Fruit fly (Drosophila melanogaster) whole organism, embryonic: ENCODE data around the gene fzo.

Experiments
- CG10654 ChIP-seq: fragments of 200-800 bp; sonication (Bioruptor generic); optimal IDR thresholded peaks from 2 replicates; lab custom pipeline; 2016; ENCODE audit warnings: missing biosample characterization, missing genetic modification characterization
- CG11085 ChIP-seq: fragments of 200-800 bp; sonication (Bioruptor generic); IDR thresholded peaks from 2 replicates; pipeline ENCODE4 v1.3.6; 2022; ENCODE audit warnings: missing biosample characterization, missing genetic modification characterization
- CG11456 ChIP-seq: fragments of 200-800 bp; sonication (Bioruptor generic); IDR thresholded peaks from 3 replicates; pipeline ENCODE4 v1.3.6; 2022; ENCODE audit warnings: missing biosample characterization, missing genetic modification characterization
- CG12391 ChIP-seq: fragments of 200-800 bp; sonication (Bioruptor generic); optimal IDR thresholded peaks from 3 replicates; lab custom pipeline; 2018; ENCODE audit warnings: missing biosample characterization, mild to moderate bottlenecking, missing genetic modification characterization, moderate library complexity
- CG13894 ChIP-seq: fragments of 200-800 bp; sonication (Bioruptor generic); optimal IDR thresholded peaks from 3 replicates; lab custom pipeline; 2018; ENCODE audit warnings: missing biosample characterization, mild to moderate bottlenecking, missing genetic modification characterization, moderate library complexity
- CG15011 ChIP-seq: fragments of 200-800 bp; sonication (Bioruptor generic); optimal IDR thresholded peaks from 3 replicates; lab custom pipeline; 2018; ENCODE audit warnings: missing biosample characterization, mild to moderate bottlenecking, missing genetic modification characterization
- CG1602 ChIP-seq: fragments of 200-800 bp; sonication (Bioruptor generic); optimal IDR thresholded peaks from 3 replicates; lab custom pipeline; 2016; ENCODE audit warnings: missing biosample characterization, missing genetic modification characterization
- CG16779 ChIP-seq: fragments of 200-800 bp; sonication (Bioruptor generic); IDR thresholded peaks from 2 replicates; pipeline ENCODE4 v1.3.6; 2022; ENCODE audit warnings: missing biosample characterization, missing genetic modification characterization
- CG18011 ChIP-seq: fragments of 200-800 bp; sonication (Bioruptor generic); optimal IDR thresholded peaks from 2 replicates; lab custom pipeline; 2017; ENCODE audit warnings: missing biosample characterization, missing genetic modification characterization, mild to moderate bottlenecking, moderate library complexity, missing genotype
- CG31441 ChIP-seq: fragments of 200-800 bp; sonication (Bioruptor generic); IDR thresholded peaks from 2 replicates; pipeline ENCODE4 v1.3.6; 2022; ENCODE audit warnings: missing biosample characterization, missing genetic modification characterization
- CG3281 ChIP-seq: fragments of 200-800 bp; sonication (Bioruptor generic); optimal IDR thresholded peaks from 3 replicates; lab custom pipeline; 2017; ENCODE audit warnings: missing biosample characterization, mild to moderate bottlenecking, missing genetic modification characterization
- CG33557 ChIP-seq: fragments of 200-800 bp; sonication (Bioruptor generic); optimal IDR thresholded peaks from 2 replicates; lab custom pipeline; 2019; ENCODE audit warnings: missing biosample characterization, mild to moderate bottlenecking, missing genetic modification characterization, moderate library complexity
- CG4404 ChIP-seq: fragments of 200-800 bp; sonication (Bioruptor generic); IDR thresholded peaks from 2 replicates; pipeline ENCODE4 v1.3.6; 2022; ENCODE audit warnings: missing biosample characterization, missing genetic modification characterization
- CG6254 ChIP-seq: fragments of 200-800 bp; sonication (Bioruptor generic); optimal IDR thresholded peaks from 3 replicates; lab custom pipeline; 2017; ENCODE audit warnings: mild to moderate bottlenecking, missing biosample characterization, missing genetic modification reagents, missing genetic modification characterization
- CG6854 ChIP-seq: fragments of 200-800 bp; sonication (Bioruptor generic); optimal IDR thresholded peaks from 3 replicates; lab custom pipeline; 2017; ENCODE audit warnings: missing biosample characterization, mild to moderate bottlenecking, missing genetic modification characterization
- CG7556 ChIP-seq: fragments of 200-800 bp; sonication (Bioruptor generic); optimal IDR thresholded peaks from 2 replicates; lab custom pipeline; 2017; ENCODE audit warnings: missing biosample characterization, mild to moderate bottlenecking, missing genetic modification characterization
- CG9876 ChIP-seq: fragments of 200-800 bp; sonication (Bioruptor generic); optimal IDR thresholded peaks from 2 replicates; lab custom pipeline; 2016; ENCODE audit warnings: missing biosample characterization, missing genetic modification characterization
- CG9932 ChIP-seq: fragments of 200-800 bp; sonication (Bioruptor generic); IDR thresholded peaks from 2 replicates; pipeline ENCODE4 v1.3.6; 2022; ENCODE audit warnings: missing biosample characterization, missing genetic modification characterization
- D ChIP-seq, 2 experiments: fragments of 200-800 bp in 1 of 2; fragments of >200 bp in 1 of 2; sonication (Bioruptor generic) in 1 of 2; optimal IDR thresholded peaks; 2 replicates in 1 of 2; 3 replicates in 1 of 2; lab custom pipeline; 2017; ENCODE audit warnings: mild to moderate bottlenecking in 1 of 2, missing biosample characterization in 1 of 2, missing genetic modification characterization in 1 of 2, missing genetic modification reagents in 1 of 2
- Doc2 ChIP-seq: fragments of 200-800 bp; sonication (Bioruptor generic); IDR thresholded peaks from 2 replicates; pipeline ENCODE4 v1.3.6; 2022; ENCODE audit warnings: missing biosample characterization, missing genetic modification characterization
- Fer2 ChIP-seq: fragments of 200-800 bp; sonication (Bioruptor generic); optimal IDR thresholded peaks from 2 replicates; lab custom pipeline; 2018; ENCODE audit warnings: missing biosample characterization, mild to moderate bottlenecking, missing genetic modification characterization, moderate library complexity
- H2.0 ChIP-seq: fragments of 200-800 bp; sonication (Bioruptor generic); IDR thresholded peaks from 2 replicates; pipeline ENCODE4 v1.3.6; 2022; ENCODE audit warnings: missing biosample characterization, missing genetic modification characterization
- Hr51 ChIP-seq, 2 experiments: fragments of 200-800 bp; sonication (Bioruptor generic); optimal IDR thresholded peaks; 2 replicates in 1 of 2; 3 replicates in 1 of 2; lab custom pipeline; 2016 to 2018; ENCODE audit warnings: missing biosample characterization in 2 of 2, missing genetic modification characterization in 2 of 2, mild to moderate bottlenecking in 1 of 2, moderate library complexity in 1 of 2
- Nf-YC ChIP-seq: fragments of 200-800 bp; optimal IDR thresholded peaks from 3 replicates; lab custom pipeline; 2019; ENCODE audit warnings: missing biosample characterization, mild to moderate bottlenecking, missing genetic modification characterization, moderate library complexity
- Oli ChIP-seq: fragments of 200-800 bp; sonication (Bioruptor generic); optimal IDR thresholded peaks from 2 replicates; lab custom pipeline; 2018; ENCODE audit warnings: missing biosample characterization, mild to moderate bottlenecking, missing genetic modification characterization, moderate library complexity
- Optix ChIP-seq: fragments of 200-800 bp; sonication (Bioruptor generic); IDR thresholded peaks from 3 replicates; pipeline ENCODE4 v1.3.6; 2022; ENCODE audit warnings: missing biosample characterization, missing genetic modification characterization
- PHDP ChIP-seq: fragments of 200-800 bp; sonication (Bioruptor generic); optimal IDR thresholded peaks from 3 replicates; lab custom pipeline; 2018; ENCODE audit warnings: missing biosample characterization, mild to moderate bottlenecking, missing genetic modification characterization, moderate library complexity
- Rx ChIP-seq: fragments of 200-800 bp; sonication (Bioruptor generic); IDR thresholded peaks from 2 replicates; pipeline ENCODE4 v1.3.6; 2022; ENCODE audit warnings: missing biosample characterization, missing genetic modification characterization
- Side ChIP-seq: fragments of 200-800 bp; sonication (Bioruptor generic); optimal IDR thresholded peaks from 2 replicates; lab custom pipeline; 2016; ENCODE audit warnings: missing biosample characterization, missing genetic modification characterization
- Sox100B ChIP-seq: fragments of 200-800 bp; sonication (Bioruptor generic); optimal IDR thresholded peaks from 3 replicates; lab custom pipeline; 2018; ENCODE audit warnings: missing biosample characterization, mild to moderate bottlenecking, missing genetic modification characterization
- Sry-δ ChIP-seq: fragments of 200-800 bp; sonication (Bioruptor generic); optimal IDR thresholded peaks from 2 replicates; lab custom pipeline; 2016; ENCODE audit warnings: missing biosample characterization, missing genetic modification characterization
- ab ChIP-seq: fragments of 200-800 bp; sonication (Bioruptor generic); optimal IDR thresholded peaks from 2 replicates; lab custom pipeline; 2016; ENCODE audit warnings: missing biosample characterization, missing genetic modification characterization
- ara ChIP-seq: fragments of 200-800 bp; sonication (Bioruptor generic); IDR thresholded peaks from 2 replicates; pipeline ENCODE4 v1.3.6; 2022; ENCODE audit warnings: missing biosample characterization, missing genetic modification characterization
- chinmo ChIP-seq: fragments of 200-800 bp; sonication (Bioruptor generic); IDR thresholded peaks from 4 replicates; pipeline ENCODE4 v1.3.6; 2022; ENCODE audit warnings: missing biosample characterization, missing genetic modification characterization; ENCODE audit not compliant: partially characterized antibody
- dan ChIP-seq: fragments of 200-800 bp; sonication (Bioruptor generic); IDR thresholded peaks from 2 replicates; pipeline ENCODE4 v1.3.6; 2022; ENCODE audit warnings: missing biosample characterization, missing genetic modification characterization
- disco-r ChIP-seq: fragments of 200-800 bp; sonication (Bioruptor generic); optimal IDR thresholded peaks from 2 replicates; lab custom pipeline; 2016; ENCODE audit warnings: missing biosample characterization, missing genetic modification characterization
- dm ChIP-seq: fragments of 200-800 bp; sonication (Bioruptor generic); optimal IDR thresholded peaks from 3 replicates; lab custom pipeline; 2016; ENCODE audit warnings: missing biosample characterization, missing genetic modification characterization
- hb ChIP-seq: fragments of 200-800 bp; sonication (Bioruptor generic); IDR thresholded peaks from 3 replicates; pipeline ENCODE4 v1.3.6; 2022; ENCODE audit warnings: missing biosample characterization, missing genetic modification characterization; ENCODE audit not compliant: partially characterized antibody
- kay ChIP-seq: fragments of 200-800 bp; sonication (Bioruptor generic); optimal IDR thresholded peaks from 2 replicates; lab custom pipeline; 2016; ENCODE audit warnings: missing biosample characterization, missing genetic modification characterization
- lbe ChIP-seq: fragments of 200-800 bp; sonication (Bioruptor generic); optimal IDR thresholded peaks from 2 replicates; lab custom pipeline; 2016; ENCODE audit warnings: missing biosample characterization, mild to moderate bottlenecking, missing genetic modification characterization
- lilli ChIP-seq: fragments of 200-800 bp; sonication (Bioruptor generic); optimal IDR thresholded peaks from 3 replicates; lab custom pipeline; 2016; ENCODE audit warnings: missing biosample characterization, missing genetic modification characterization
- lov ChIP-seq, 2 experiments: fragments of 200-800 bp in 1 of 2; fragments of >200 bp in 1 of 2; sonication (Bioruptor generic) in 1 of 2; IDR thresholded peaks in 1 of 2; optimal IDR thresholded peaks in 1 of 2; 2 replicates in 1 of 2; 3 replicates in 1 of 2; pipeline versions ENCODE4 v1.3.6 to Lab custom; 2017 to 2022; ENCODE audit warnings: missing biosample characterization in 1 of 2, missing genetic modification characterization in 1 of 2
- maf-S ChIP-seq: fragments of 200-800 bp; sonication (Bioruptor generic); optimal IDR thresholded peaks from 2 replicates; lab custom pipeline; 2016; ENCODE audit warnings: missing biosample characterization, missing genetic modification characterization
- p53 ChIP-seq: fragments of 200-800 bp; sonication (Bioruptor generic); optimal IDR thresholded peaks from 2 replicates; lab custom pipeline; 2016; ENCODE audit warnings: missing biosample characterization, missing genetic modification characterization
- pb ChIP-seq: fragments of 200-800 bp; sonication (Bioruptor generic); optimal IDR thresholded peaks from 3 replicates; lab custom pipeline; 2016; ENCODE audit warnings: missing biosample characterization, missing genetic modification characterization
- pros ChIP-seq: fragments of 200-800 bp; sonication (Bioruptor generic); optimal IDR thresholded peaks from 3 replicates; lab custom pipeline; 2019; ENCODE audit warnings: missing biosample characterization, mild to moderate bottlenecking, missing genetic modification characterization, moderate library complexity
- seq ChIP-seq: fragments of 200-800 bp; sonication (Bioruptor generic); IDR thresholded peaks from 2 replicates; pipeline ENCODE4 v1.3.6; 2022; ENCODE audit warnings: missing biosample characterization, missing genetic modification characterization
- sna ChIP-seq: fragments of 200-800 bp; sonication (Bioruptor generic); IDR thresholded peaks from 2 replicates; pipeline ENCODE4 v1.3.6; 2022; ENCODE audit warnings: missing biosample characterization, missing genetic modification characterization; ENCODE audit not compliant: partially characterized antibody
- sob ChIP-seq: fragments of 200-800 bp; sonication (Bioruptor generic); IDR thresholded peaks from 2 replicates; pipeline ENCODE4 v1.3.6; 2022; ENCODE audit warnings: missing biosample characterization, missing genetic modification characterization
- zen2 ChIP-seq: fragments of 200-800 bp; sonication (Bioruptor generic); IDR thresholded peaks from 3 replicates; pipeline ENCODE4 v1.3.6; 2022; ENCODE audit warnings: missing biosample characterization, missing genetic modification characterization; ENCODE audit not compliant: partially characterized antibody

Gene fzo

dm6 chr3R:23174739-23175138, 29.1 kb downstream of the fzo start (continued):
- no peak for TF ChIP-seq zen2 (GFP tag; lab: Robert Waterston, UW)
- no peak for TF ChIP-seq CG11085
- no peak for TF ChIP-seq Optix (GFP tag; lab: Robert Waterston, UW)
- no peak for TF ChIP-seq CG13894
- no peak for TF ChIP-seq Fer2 (tag; lab: Kevin White, UChicago)
- no peak for TF ChIP-seq lbe (GFP tag; lab: Kevin White, UChicago)
- no peak for TF ChIP-seq Side
- TF ChIP-seq dan (GFP tag; lab: Robert Waterston, UW) = no peak
- no peak for TF ChIP-seq D (optimal IDR thresholded peaks at IDR 0.05; lab: Kevin White, UChicago)
- TF ChIP-seq D (GFP tag; optimal IDR thresholded peaks at IDR 0.05; lab: Kevin White, UChicago) = no peak
- no peak for TF ChIP-seq dm (GFP tag; lab: Kevin White, UChicago)
- no peak for TF ChIP-seq ab (GFP tag; lab: Kevin White, UChicago)
- no peak for TF ChIP-seq CG3281 (GFP tag; lab: Kevin White, UChicago)
- no peak for TF ChIP-seq CG9876
- no peak for TF ChIP-seq Doc2
- peak; percentile 76 for TF ChIP-seq Oli (tag; lab: Kevin White, UChicago)
- no peak for TF ChIP-seq CG9932 (GFP tag; lab: Robert Waterston, UW)
- no peak for TF ChIP-seq CG1602 (GFP tag; lab: Kevin White, UChicago)
- no peak for TF ChIP-seq CG16779 (GFP tag; lab: Robert Waterston, UW)
- TF ChIP-seq sob = no peak
- no peak for TF ChIP-seq maf-S (GFP tag; lab: Kevin White, UChicago)
- TF ChIP-seq CG10654 (GFP tag; lab: Kevin White, UChicago) = no peak
- no peak for TF ChIP-seq Rx (GFP tag; lab: Robert Waterston, UW)
- no peak for TF ChIP-seq ara (GFP tag; lab: Robert Waterston, UW)
- no peak for TF ChIP-seq hb
- TF ChIP-seq Hr51 (GFP tag; optimal IDR thresholded peaks at IDR 0.05; lab: Kevin White, UChicago) = peak in 1 of 2 experiments; percentile 80
- 0 out of 2 replicates have a peak, but pooled peaks have one; percentile 14 for TF ChIP-seq seq (GFP tag; lab: Robert Waterston, UW)
- TF ChIP-seq CG7556 (GFP tag; lab: Kevin White, UChicago) = no peak
- no peak for TF ChIP-seq pros (GFP tag; lab: Kevin White, UChicago)
- no peak for TF ChIP-seq pb (GFP tag; lab: Kevin White, UChicago)
- TF ChIP-seq CG11456 (GFP tag; lab: Robert Waterston, UW) = no peak
- no peak for TF ChIP-seq kay
- TF ChIP-seq CG15011 (GFP tag; lab: Kevin White, UChicago) = no peak
- no peak for TF ChIP-seq p53 (GFP tag; lab: Kevin White, UChicago)
- peak; percentile 56 for TF ChIP-seq H2.0
- no peak for TF ChIP-seq Nf-YC (tag; lab: Kevin White, UChicago)
- TF ChIP-seq lilli (GFP tag; lab: Kevin White, UChicago) = peak; percentile 14
- TF ChIP-seq chinmo (GFP tag; lab: Robert Waterston, UW) = no peak
- no peak; the same call in 1 of the 2 replicates for TF ChIP-seq CG31441 (GFP tag; lab: Robert Waterston, UW)
- TF ChIP-seq CG6854 (GFP tag; lab: Kevin White, UChicago) = no peak
- peak; percentile 59 for TF ChIP-seq PHDP (tag; lab: Kevin White, UChicago)
- TF ChIP-seq CG33557 = no peak
- peak; percentile 34 for TF ChIP-seq CG6254
- TF ChIP-seq disco-r (GFP tag; lab: Kevin White, UChicago) = no peak
- TF ChIP-seq sna (GFP tag; lab: Robert Waterston, UW) = no peak
- no peak for TF ChIP-seq lov (optimal IDR thresholded peaks at IDR 0.05; lab: Kevin White, UChicago)
- no peak for TF ChIP-seq lov (GFP tag; IDR thresholded peaks at IDR 0.05; lab: Robert Waterston, UW)
- no peak for TF ChIP-seq Sry-δ
- no peak for TF ChIP-seq CG18011 (GFP tag; lab: Kevin White, UChicago)
- no peak for TF ChIP-seq CG4404 (GFP tag; lab: Robert Waterston, UW)
- TF ChIP-seq CG12391 (tag; lab: Kevin White, UChicago) = peak; percentile 52
- peak; percentile 33 for TF ChIP-seq Sox100B (GFP tag; lab: Kevin White, UChicago)
